Fruit fly (Drosophila melanogaster): Measurements from ENCODE around the gene CG32204.

The CG32204 gene

DNA sequence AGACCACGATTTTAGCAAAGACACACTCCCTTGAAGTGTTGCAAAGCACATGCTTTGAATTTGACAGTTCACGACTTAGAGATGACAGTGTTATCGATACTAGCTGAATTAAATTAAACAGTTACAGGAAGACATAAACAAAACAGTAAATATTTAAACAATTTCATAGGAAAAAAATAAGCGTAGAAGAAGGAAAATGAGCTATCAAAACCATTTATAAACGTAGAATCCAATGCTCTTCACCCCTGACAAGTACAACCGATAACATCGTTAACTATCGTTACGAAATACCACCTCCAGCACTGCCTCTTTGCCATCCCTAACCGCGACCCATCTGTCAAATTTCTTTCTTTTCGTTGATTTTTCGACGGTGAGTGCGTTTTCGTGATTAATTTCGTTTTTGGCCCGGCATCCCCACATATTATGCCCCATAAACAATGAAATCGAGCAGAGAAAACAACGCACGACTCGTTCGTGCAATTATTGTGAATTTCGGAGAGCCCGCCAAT is 47.0 kb downstream of the CG32204 start, which contains the start of gene RpL26 (continued):
- TF ChIP-seq Gsc (GFP tag; IDR thresholded peaks at IDR 0.05) (no peak), vvl (GFP tag; IDR thresholded peaks at IDR 0.05) (peak; percentile 74; the same call in 1 of the 2 replicates), Nf-YB (GFP tag; optimal IDR thresholded peaks at IDR 0.05) (peak; percentile 56), Fer1 (GFP tag; optimal IDR thresholded peaks at IDR 0.05) (peak; percentile 73), Rfx (GFP tag; IDR thresholded peaks at IDR 0.05) (peak; percentile 80), HHEX (GFP tag; optimal IDR thresholded peaks at IDR 0.05) (peak; percentile 53), cas (GFP tag; IDR thresholded peaks at IDR 0.05) (no peak), B-H2 (GFP tag; optimal IDR thresholded peaks at IDR 0.05) (peak; percentile 83), chinmo (GFP tag; IDR thresholded peaks at IDR 0.05; ENCODE audit: partially characterized antibody) (peak; percentile 89), CG31365 (tag; optimal IDR thresholded peaks at IDR 0.05) (peak; percentile 29), Blimp-1 (GFP tag; optimal IDR thresholded peaks at IDR 0.05) (no peak), HLH3B (GFP tag; IDR thresholded peaks at IDR 0.05) (0 out of 2 replicates have a peak, but pooled peaks have one; percentile 36), Hmx (GFP tag; optimal IDR thresholded peaks at IDR 0.05) (peak; percentile 53), CG12236 (GFP tag; optimal IDR thresholded peaks at IDR 0.05) (peak; percentile 6), eyg (GFP tag; optimal IDR thresholded peaks at IDR 0.05) (peak; percentile 20), mirr (GFP tag; optimal IDR thresholded peaks at IDR 0.05) (no peak), grn (GFP tag; optimal IDR thresholded peaks at IDR 0.05) (peak; percentile 5), CG11504 (tag; optimal IDR thresholded peaks at IDR 0.05) (no peak), unpg (GFP tag; optimal IDR thresholded peaks at IDR 0.05) (peak; percentile 51), sqz (GFP tag; optimal IDR thresholded peaks at IDR 0.05) (no peak), slp2 (GFP tag; optimal IDR thresholded peaks at IDR 0.05) (peak; percentile 79), CG31388 (GFP tag; optimal IDR thresholded peaks at IDR 0.05) (no peak), CG12219 (GFP tag; optimal IDR thresholded peaks at IDR 0.05) (no peak), CG10274 (GFP tag; optimal IDR thresholded peaks at IDR 0.05) (peak; percentile 7), chn (GFP tag; optimal IDR thresholded peaks at IDR 0.05) (peak; percentile 84), Meics (GFP tag; optimal IDR thresholded peaks at IDR 0.05) (peak; percentile 68), sd (tag; optimal IDR thresholded peaks at IDR 0.05) (no peak), CG6854 (GFP tag; optimal IDR thresholded peaks at IDR 0.05) (peak; percentile 25), zen (tag; optimal IDR thresholded peaks at IDR 0.05) (peak; percentile 43), HLHmδ (GFP tag; optimal IDR thresholded peaks at IDR 0.05) (no peak), CG33557 (GFP tag; optimal IDR thresholded peaks at IDR 0.05) (peak; percentile 79), tx (GFP tag; optimal IDR thresholded peaks at IDR 0.05) (peak; percentile 85), CG11093 (GFP tag; IDR thresholded peaks at IDR 0.05) (0 out of 3 replicates have a peak, but pooled peaks have one; percentile 41), CG30403 (GFP tag; optimal IDR thresholded peaks at IDR 0.05) (peak; percentile 89), ara (GFP tag; IDR thresholded peaks at IDR 0.05) (no peak), lbe (GFP tag; optimal IDR thresholded peaks at IDR 0.05) (no peak), lov (optimal IDR thresholded peaks at IDR 0.05) (no peak), lov (GFP tag; IDR thresholded peaks at IDR 0.05) (0 out of 3 replicates have a peak, but pooled peaks have one; percentile 21), az2 (GFP tag; optimal IDR thresholded peaks at IDR 0.05) (peak; percentile 53), CG9609 (GFP tag; optimal IDR thresholded peaks at IDR 0.05) (peak; percentile 87), NfI (GFP tag; optimal IDR thresholded peaks at IDR 0.05) (peak; percentile 84), luna (GFP tag; optimal IDR thresholded peaks at IDR 0.05) (peak; percentile 74), H15 (GFP tag; IDR thresholded peaks at IDR 0.05) (peak; percentile 71; the same call in 1 of the 3 replicates), PHDP (tag; optimal IDR thresholded peaks at IDR 0.05) (peak; percentile 61), E2f2 (GFP tag; IDR thresholded peaks at IDR 0.05) (no peak; the same call in none of the 2 replicates), H2.0 (GFP tag; IDR thresholded peaks at IDR 0.05) (peak; percentile 44), CG6689 (GFP tag; IDR thresholded peaks at IDR 0.05) (peak; percentile 76), gt (GFP tag; IDR thresholded peaks at IDR 0.05) (no peak), Fer3 (tag; optimal IDR thresholded peaks at IDR 0.05) (peak; percentile 42), Max (GFP tag; optimal IDR thresholded peaks at IDR 0.05) (peak; percentile 63), CG2120 (GFP tag; optimal IDR thresholded peaks at IDR 0.05) (peak; percentile 90)

All from whole organism, embryonic.